Fruit fly (Drosophila melanogaster): ENCODE results near the gene Sf3a1.
A peak's percentile ranks its signal among the peaks of the same experiment; 100 is the strongest.
"Not testable (repeated sequence)": the region's sequence is repeated elsewhere in the genome, so short reads cannot be mapped to it uniquely, and the experiment has no call there.

Gene Sf3a1

DNA sequence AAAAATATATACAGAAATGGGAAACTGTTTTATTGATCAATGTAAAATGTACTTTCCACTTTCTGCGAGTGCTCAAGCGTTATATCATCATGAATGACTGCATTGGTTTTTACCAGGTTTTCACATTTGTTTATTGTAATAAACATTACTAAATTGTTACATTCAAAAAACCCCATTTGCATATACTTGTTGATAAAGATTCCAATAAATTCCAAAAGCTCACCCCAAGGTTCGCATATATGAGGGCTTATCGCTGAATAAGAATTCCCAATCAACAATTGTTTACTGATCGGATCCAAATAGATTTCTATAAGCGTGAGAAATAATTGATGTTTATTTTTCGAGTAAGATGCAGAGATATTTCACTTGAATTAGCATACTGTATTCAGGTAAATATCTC lies 1.3 kb upstream of the Sf3a1 start:
- peak; percentile 39 for TF ChIP-seq svp (GFP tag)
- TF ChIP-seq ss (GFP tag; optimal IDR thresholded peaks at IDR 0.05), result no peak

DNA sequence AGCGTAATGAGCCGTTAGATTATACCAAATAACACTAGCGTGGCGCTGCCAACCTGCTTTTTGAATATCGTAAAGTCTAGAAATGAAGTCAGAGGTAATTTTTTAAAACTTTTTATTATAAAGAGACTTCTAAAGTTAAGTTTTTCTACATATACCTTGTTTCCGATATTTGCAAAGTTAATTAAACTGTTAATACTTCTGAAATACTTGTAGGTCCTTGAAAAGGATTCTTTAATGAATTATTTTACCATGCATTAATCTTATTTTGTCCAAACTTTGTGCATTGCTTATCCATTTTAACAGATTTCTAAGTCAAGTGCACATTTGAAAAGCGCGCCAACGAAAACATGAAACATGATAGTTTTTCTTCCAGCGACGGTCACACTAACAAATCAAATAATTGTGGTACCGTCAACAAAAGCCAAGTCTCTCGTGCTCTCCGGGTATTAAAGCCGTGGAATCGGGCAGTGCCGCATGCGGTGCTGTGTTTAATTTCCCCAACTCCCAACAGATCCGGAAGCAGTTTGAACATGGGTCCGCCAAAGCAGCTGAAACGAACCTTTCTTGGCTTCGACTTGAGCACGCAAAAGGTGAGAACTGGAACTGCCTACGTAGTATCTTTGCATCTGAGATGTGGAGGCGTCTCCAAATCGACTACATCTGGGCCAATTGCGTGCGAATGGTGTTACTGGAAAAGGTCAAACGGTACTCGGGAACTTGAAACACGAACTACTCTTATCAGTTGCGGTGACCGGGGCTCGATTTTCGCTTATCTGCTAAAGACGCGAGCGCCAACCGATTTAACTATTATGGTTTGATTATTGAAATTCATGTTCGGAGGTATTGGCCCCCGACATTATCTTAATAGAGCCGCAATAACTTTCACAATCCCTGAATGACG lies 5.8 kb downstream of the Sf3a1 start, which contains the start of the genes EMC2A and CG3534:
TSS of gene EMC2A (minus strand) at position 13 of the 901 bp plus-strand sequence.
TSS of gene CG3534 (plus strand) at position 388 of the 901 bp plus-strand sequence.
- peak; percentile 67 for TF ChIP-seq svp (GFP tag)
- no peak for TF ChIP-seq CG6163 (GFP tag; IDR thresholded peaks at IDR 0.05)
- TF ChIP-seq fkh (GFP tag; optimal IDR thresholded peaks at IDR 0.05), result peak; percentile 73
- peak; percentile 8 for TF ChIP-seq dsx (GFP tag; optimal IDR thresholded peaks at IDR 0.05; ENCODE audit: poor library complexity, severe bottlenecking)
- TF ChIP-seq CG3032 (tag; optimal IDR thresholded peaks at IDR 0.05), result peak; percentile 54
- no peak for TF ChIP-seq CG4318 (GFP tag; optimal IDR thresholded peaks at IDR 0.05)
- peak; percentile 44 for TF ChIP-seq Eip75B (GFP tag; optimal IDR thresholded peaks at IDR 0.05)
- peak; percentile 41 for TF ChIP-seq lz (GFP tag; optimal IDR thresholded peaks at IDR 0.05)
- no peak for TF ChIP-seq ss (GFP tag; optimal IDR thresholded peaks at IDR 0.05)
- TF ChIP-seq CG10631 (GFP tag; optimal IDR thresholded peaks at IDR 0.05), result peak; percentile 25

- not testable (repeated sequence) for TF ChIP-seq pdm3 (GFP tag; optimal IDR thresholded peaks at IDR 0.05); CG3032 (tag; optimal IDR thresholded peaks at IDR 0.05); CG16779 (tag; optimal IDR thresholded peaks at IDR 0.05)
These were observed 9.4 kb downstream of the Sf3a1 start, which contains the start of gene CG31274 for dm6 chr3R:16992716-16993115. TSS of gene CG31274 (plus strand) at chr3R:16993016.

dm6 chr3R:16991781-16992180 lies 10.4 kb downstream of the Sf3a1 start, which contains the start of gene EMC2B:
TSS of gene EMC2B (minus strand) at chr3R:16991878.
- TF ChIP-seq fd85E (GFP tag; optimal IDR thresholded peaks at IDR 0.05) (no peak), CG11902 (GFP tag; optimal IDR thresholded peaks at IDR 0.05) (peak; percentile 15), cyc (GFP tag; optimal IDR thresholded peaks at IDR 0.05) (peak; percentile 36), CG4318 (GFP tag; optimal IDR thresholded peaks at IDR 0.05) (no peak), CG8319 (GFP tag; optimal IDR thresholded peaks at IDR 0.05) (peak; percentile 24), topi (GFP tag; optimal IDR thresholded peaks at IDR 0.05) (peak; percentile 51), Sox14 (GFP tag; optimal IDR thresholded peaks at IDR 0.05) (peak; percentile 46), ss (GFP tag; optimal IDR thresholded peaks at IDR 0.05) (no peak), CG8119 (GFP tag; IDR thresholded peaks at IDR 0.05) (no peak), CG10669 (GFP tag; optimal IDR thresholded peaks at IDR 0.05) (no peak), CG11762 (GFP tag; optimal IDR thresholded peaks at IDR 0.05; ENCODE audit: insufficient read depth) (no peak), Hr38 (GFP tag; optimal IDR thresholded peaks at IDR 0.05) (no peak), salr (GFP tag; optimal IDR thresholded peaks at IDR 0.05) (no peak), CG15336 (GFP tag; IDR thresholded peaks at IDR 0.05) (no peak), Blimp-1 (GFP tag; optimal IDR thresholded peaks at IDR 0.05) (no peak), CG6163 (GFP tag; IDR thresholded peaks at IDR 0.05) (no peak), Sox15 (GFP tag; optimal IDR thresholded peaks at IDR 0.05) (no peak), CG10631 (GFP tag; optimal IDR thresholded peaks at IDR 0.05) (peak; percentile 33), net (GFP tag; optimal IDR thresholded peaks at IDR 0.05) (no peak), Eip75B (GFP tag; optimal IDR thresholded peaks at IDR 0.05) (peak; percentile 57), dsx (GFP tag; optimal IDR thresholded peaks at IDR 0.05; ENCODE audit: poor library complexity, severe bottlenecking) (no peak), Met (GFP tag; optimal IDR thresholded peaks at IDR 0.05) (no peak), CG6808 (GFP tag; optimal IDR thresholded peaks at IDR 0.05) (no peak), CG1621 (tag; optimal IDR thresholded peaks at IDR 0.05) (peak; percentile 41), spab (GFP tag; optimal IDR thresholded peaks at IDR 0.05) (no peak), CG8632 (GFP tag; optimal IDR thresholded peaks at IDR 0.05) (no peak), CG34406 (GFP tag; optimal IDR thresholded peaks at IDR 0.05) (no peak), Hr4 (GFP tag; optimal IDR thresholded peaks at IDR 0.05) (peak; percentile 57), CG7368 (GFP tag; optimal IDR thresholded peaks at IDR 0.05) (no peak), Hr39 (GFP tag; optimal IDR thresholded peaks at IDR 0.05) (peak; percentile 60), CG11294 (GFP tag; IDR thresholded peaks at IDR 0.05) (no peak), vri (GFP tag; optimal IDR thresholded peaks at IDR 0.05) (no peak), svp (GFP tag) (peak; percentile 20), CG3032 (tag; optimal IDR thresholded peaks at IDR 0.05) (peak; percentile 47), Smox (GFP tag; optimal IDR thresholded peaks at IDR 0.05) (no peak), CG32006 (GFP tag; optimal IDR thresholded peaks at IDR 0.05) (no peak), CG3919 (GFP tag; optimal IDR thresholded peaks at IDR 0.05) (peak; percentile 52), Gug (GFP tag; IDR thresholded peaks at IDR 0.05) (no peak)
